Worm (Caenorhabditis elegans) whole organism, L1 larva: ENCODE results near the gene cyp-32B1.

Experiments used
- C04F5.9 ChIP-seq: sonication (generic microtip); optimal IDR thresholded peaks from 2 replicates; lab custom pipeline; 2016; ENCODE audit warnings: missing genetic modification characterization, missing compliant biosample characterization
- alr-1 ChIP-seq: fragments of 200-800 bp; sonication (Bioruptor generic); optimal IDR thresholded peaks from 2 replicates; lab custom pipeline; 2018; ENCODE audit warnings: borderline replicate concordance, mild to moderate bottlenecking, missing genetic modification characterization, missing compliant biosample characterization
- dpl-1 ChIP-seq, 3 experiments: fragments of 150-350 bp in 2 of 3; sonication (generic microtip) in 1 of 3; optimal IDR thresholded peaks; 2 replicates each; lab custom pipeline; 2014 to 2017; ENCODE audit warnings: missing biosample characterization in 3 of 3, missing genetic modification characterization in 3 of 3, missing genetic modification reagents in 3 of 3
- dsc-1 ChIP-seq: sonication (generic microtip); optimal IDR thresholded peaks from 2 replicates; lab custom pipeline; 2016; ENCODE audit warnings: mild to moderate bottlenecking, missing genetic modification characterization, missing compliant biosample characterization
- elt-3 ChIP-seq, 6 experiments: fragments of 150-350 bp in 1 of 6; sonication (generic microtip); optimal IDR thresholded peaks; 2 replicates each; lab custom pipeline; 2017 to 2018; ENCODE audit warnings: missing biosample characterization in 6 of 6, missing genetic modification characterization in 6 of 6, inconsistent platforms in 1 of 6
- fkh-10 ChIP-seq: sonication (generic microtip); optimal IDR thresholded peaks from 2 replicates; lab custom pipeline; 2017; ENCODE audit warnings: missing biosample characterization, missing genetic modification reagents, missing genetic modification characterization
- isw-1 ChIP-seq: fragments of 200-800 bp; sonication (Bioruptor generic); IDR thresholded peaks from 2 replicates; pipeline ENCODE4 v1.3.6; 2022; ENCODE audit warnings: missing genetic modification characterization, missing compliant biosample characterization
- lin-13 ChIP-seq: fragments of 150-350 bp; optimal IDR thresholded peaks from 2 replicates; lab custom pipeline; 2014; ENCODE audit warnings: missing biosample characterization, missing genetic modification reagents, missing genetic modification characterization
- mdl-1 ChIP-seq, 2 experiments: fragments of 150-350 bp; optimal IDR thresholded peaks; 2 replicates each; lab custom pipeline; 2014 to 2017; ENCODE audit warnings: missing biosample characterization in 2 of 2, missing genetic modification characterization in 2 of 2, inconsistent platforms in 1 of 2
- nhr-19 ChIP-seq: fragments of 200-800 bp; sonication (Bioruptor generic); conservative IDR thresholded peaks from 2 replicates; pipeline ENCODE4 v1.3.6; 2022; ENCODE audit warnings: missing genetic modification characterization, missing compliant biosample characterization
- nhr-237 ChIP-seq: fragments of 150-350 bp; optimal IDR thresholded peaks from 2 replicates; lab custom pipeline; 2014; ENCODE audit warnings: missing biosample characterization, missing genetic modification characterization
- unc-62 ChIP-seq: fragments of 150-350 bp; optimal IDR thresholded peaks from 2 replicates; lab custom pipeline; 2014; ENCODE audit warnings: missing biosample characterization, missing genetic modification reagents, missing genetic modification characterization
- ztf-11 ChIP-seq, 2 experiments: sonication (generic microtip); optimal IDR thresholded peaks; 2 replicates each; lab custom pipeline; 2016 to 2017; ENCODE audit warnings: missing genetic modification characterization in 2 of 2, missing biosample characterization in 1 of 2, missing compliant biosample characterization in 1 of 2

- no peak for TF ChIP-seq ztf-11 (tag; optimal IDR thresholded peaks at IDR 0.05; lab: Kevin White, UChicago)
- no peak for TF ChIP-seq nhr-19 (GFP tag; lab: Robert Waterston, UW)
- no peak for TF ChIP-seq nhr-237 (tag; lab: Kevin White, UChicago)
- TF ChIP-seq dsc-1 = no peak
- no peak for TF ChIP-seq alr-1 (tag; lab: Kevin White, UChicago)
- no peak for TF ChIP-seq dpl-1 (GFP tag; optimal IDR thresholded peaks at IDR 0.05; lab: Kevin White, UChicago)
- TF ChIP-seq C04F5.9 (tag; lab: Kevin White, UChicago) = no peak
- TF ChIP-seq mdl-1 (tag; optimal IDR thresholded peaks at IDR 0.05; lab: Kevin White, UChicago) = no peak
- no peak for TF ChIP-seq lin-13 (GFP tag; lab: Kevin White, UChicago)
- TF ChIP-seq elt-3 (tag; optimal IDR thresholded peaks at IDR 0.05; lab: Kevin White, UChicago) = no peak
- TF ChIP-seq unc-62 (GFP tag; lab: Kevin White, UChicago) = no peak
- TF ChIP-seq isw-1 (GFP tag; lab: Robert Waterston, UW) = no peak
- no peak for TF ChIP-seq fkh-10 (GFP tag; lab: Kevin White, UChicago)
Observed at ce11 chrV:2166679-2167078, 34.5 kb downstream of the cyp-32B1 start, which contains the start of gene srbc-19.
